Worm (Caenorhabditis elegans): ENCODE data around the gene T08B6.1.

- TF ChIP-seq ztf-29 (GFP tag; IDR thresholded peaks at IDR 0.05) (no peak), ztf-23 (GFP tag; IDR thresholded peaks at IDR 0.05) (no peak), flt-1 (GFP tag; IDR thresholded peaks at IDR 0.05) (peak; percentile 23; the same call in 1 of the 2 replicates), ref-1 (GFP tag; conservative IDR thresholded peaks at IDR 0.05) (no peak), tab-1 (GFP tag; IDR thresholded peaks at IDR 0.05) (no peak), med-1 (GFP tag; optimal IDR thresholded peaks at IDR 0.05; ENCODE audit: insufficient read depth) (no peak), klf-2 (GFP tag; conservative IDR thresholded peaks at IDR 0.05) (no peak)
These were observed 1.7 kb downstream of the T08B6.1 start for ce11 chrIV:4885435-4885834.

Measured in whole organism, midembryonic.